Fruit fly (Drosophila melanogaster): ENCODE data around the gene CG43055.

DNA sequence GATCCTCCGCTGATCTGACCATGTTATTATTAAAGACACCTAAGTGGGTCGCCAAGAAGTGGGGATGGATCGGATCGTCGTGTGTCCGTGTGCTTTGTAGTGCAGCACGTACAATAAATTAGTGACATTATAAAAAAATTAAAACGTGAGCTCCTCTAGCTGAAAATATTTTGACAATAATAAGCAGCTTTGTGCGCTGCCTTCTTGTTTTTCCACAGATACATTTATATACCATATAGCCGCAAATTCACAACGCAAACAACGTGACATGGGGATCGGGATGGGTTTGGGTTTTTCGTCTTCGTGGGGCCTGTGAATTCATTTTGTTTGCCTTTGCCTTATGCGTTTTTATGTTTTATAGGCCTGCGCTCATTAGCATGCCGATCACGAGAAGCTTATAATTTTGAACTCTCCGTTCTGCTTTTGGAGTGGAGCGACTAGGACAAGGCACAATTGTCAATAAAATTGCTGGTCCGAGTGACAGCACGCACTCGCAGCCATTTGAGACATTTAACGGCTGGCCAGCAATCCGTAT, 45.1 kb upstream of the CG43055 start:
- TF ChIP-seq Snoo (tag; optimal IDR thresholded peaks at IDR 0.05): no peak
- no peak for TF ChIP-seq CG10348 (GFP tag; IDR thresholded peaks at IDR 0.05)
- TF ChIP-seq CG13204 (GFP tag; optimal IDR thresholded peaks at IDR 0.05): no peak
- TF ChIP-seq CG8159 (tag; optimal IDR thresholded peaks at IDR 0.05): no peak
- no peak for TF ChIP-seq Pif1B (GFP tag; optimal IDR thresholded peaks at IDR 0.05)

Measured in whole organism, pupa.